Worm (Caenorhabditis elegans) whole organism, L1 larva: Measurements from ENCODE around the gene F18C5.5.

Source experiments
- efl-1 ChIP-seq, 4 experiments: fragments of 150-350 bp; optimal IDR thresholded peaks in 3 of 4; peaks in 1 of 4; 1 replicate in 1 of 4; 2 replicates in 3 of 4; lab custom pipeline; 2014; ENCODE audit warnings: missing biosample characterization in 2 of 4, missing genetic modification characterization in 2 of 4, missing genetic modification reagents in 2 of 4
- fkh-10 ChIP-seq: sonication (generic microtip); optimal IDR thresholded peaks from 2 replicates; lab custom pipeline; 2017; ENCODE audit warnings: missing biosample characterization, missing genetic modification reagents, missing genetic modification characterization
- fos-1 ChIP-seq: fragments of 150-350 bp; optimal IDR thresholded peaks from 2 replicates; lab custom pipeline; 2014; ENCODE audit warnings: missing biosample characterization, missing genetic modification characterization
- lsy-2 ChIP-seq, 2 experiments: fragments of 150-350 bp; optimal IDR thresholded peaks; 2 replicates each; lab custom pipeline; 2014; ENCODE audit warnings: missing biosample characterization in 2 of 2, missing genetic modification characterization in 2 of 2
- mep-1 ChIP-seq: fragments of 150-350 bp; optimal IDR thresholded peaks from 2 replicates; lab custom pipeline; 2014; ENCODE audit warnings: missing biosample characterization, missing genetic modification characterization
- nhr-28 ChIP-seq: fragments of 150-350 bp; optimal IDR thresholded peaks from 2 replicates; lab custom pipeline; 2014; ENCODE audit warnings: missing biosample characterization, missing genetic modification characterization
- nhr-71 ChIP-seq: sonication (generic microtip); optimal IDR thresholded peaks from 2 replicates; lab custom pipeline; 2016; ENCODE audit warnings: mild to moderate bottlenecking, missing genetic modification characterization, moderate library complexity, missing compliant biosample characterization
- pag-3 ChIP-seq: sonication (generic microtip); optimal IDR thresholded peaks from 2 replicates; lab custom pipeline; 2017; ENCODE audit warnings: missing genetic modification characterization, mild to moderate bottlenecking, missing compliant biosample characterization, antibody characterized with exemption, borderline replicate concordance; ENCODE audit not compliant: insufficient read depth
- unc-62 ChIP-seq: fragments of 150-350 bp; optimal IDR thresholded peaks from 2 replicates; lab custom pipeline; 2014; ENCODE audit warnings: missing biosample characterization, missing genetic modification reagents, missing genetic modification characterization

DNA sequence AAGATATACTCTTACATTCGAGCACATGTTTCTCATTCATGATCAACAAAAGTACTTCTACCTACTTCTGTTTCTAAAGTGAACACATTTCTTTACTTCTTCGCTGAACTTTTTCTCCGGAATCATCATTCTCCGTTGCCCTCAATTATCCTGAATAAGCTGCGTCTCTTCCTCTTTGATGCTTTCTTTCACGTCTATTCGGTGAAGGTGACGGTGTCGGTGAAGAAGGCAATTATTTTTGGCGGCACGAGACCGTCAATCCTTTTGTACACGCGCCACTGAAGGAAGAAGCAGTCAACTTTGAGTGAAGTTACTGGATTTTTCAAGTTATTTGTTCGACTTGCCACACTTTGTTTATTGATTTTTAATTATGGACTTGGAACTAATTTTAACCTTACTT, 35.0 kb downstream of the F18C5.5 start, which contains the start of gene abch-1:
- TF ChIP-seq fkh-10 (GFP tag; lab: Kevin White, UChicago), result no peak
- no peak for TF ChIP-seq mep-1 (tag; lab: Kevin White, UChicago)
- no peak for TF ChIP-seq nhr-28 (tag; lab: Kevin White, UChicago)
- no peak for TF ChIP-seq pag-3 (tag; lab: Kevin White, UChicago)
- no peak for TF ChIP-seq efl-1 (optimal IDR thresholded peaks at IDR 0.05; lab: Kevin White, UChicago)
- TF ChIP-seq efl-1 (GFP tag; optimal IDR thresholded peaks at IDR 0.05 in 1 of 2; lab: Kevin White, UChicago), result no peak
- TF ChIP-seq nhr-71, result no peak
- TF ChIP-seq unc-62 (GFP tag; lab: Kevin White, UChicago), result no peak
- TF ChIP-seq lsy-2 (tag; optimal IDR thresholded peaks at IDR 0.05; lab: Kevin White, UChicago), result no peak
- TF ChIP-seq fos-1 (tag; lab: Kevin White, UChicago), result no peak
